Fruit fly (Drosophila melanogaster) whole organism, embryonic: ENCODE data around the gene klar.

ENCODE experiments used
- CG12769 ChIP-seq: fragments of 200-800 bp; sonication (Bioruptor generic); optimal IDR thresholded peaks from 2 replicates; lab custom pipeline; 2019; ENCODE audit warnings: missing biosample characterization, mild to moderate bottlenecking, missing genetic modification characterization, moderate library complexity
- Chrac-16 ChIP-seq: fragments of 200-800 bp; sonication (Bioruptor generic); optimal IDR thresholded peaks from 3 replicates; lab custom pipeline; 2016; ENCODE audit warnings: missing biosample characterization, missing genetic modification characterization
- Eip74EF ChIP-seq, 2 experiments: fragments of 200-800 bp in 1 of 2; fragments of >200 bp in 1 of 2; sonication (Bioruptor generic) in 1 of 2; optimal IDR thresholded peaks; 2 replicates each; lab custom pipeline; 2017 to 2019; ENCODE audit warnings: missing biosample characterization in 2 of 2, missing genetic modification characterization in 2 of 2, mild to moderate bottlenecking in 1 of 2, moderate library complexity in 1 of 2
- Hr78 ChIP-seq, 2 experiments: fragments of 200-800 bp in 1 of 2; fragments of >200 bp in 1 of 2; sonication (Bioruptor generic) in 1 of 2; optimal IDR thresholded peaks; 2 replicates each; lab custom pipeline; 2017 to 2019; ENCODE audit warnings: missing biosample characterization in 2 of 2, missing genetic modification characterization in 2 of 2, mild to moderate bottlenecking in 1 of 2, moderate library complexity in 1 of 2
- Mrtf ChIP-seq: fragments of 200-800 bp; sonication (Bioruptor generic); IDR thresholded peaks from 3 replicates; pipeline ENCODE4 v1.3.6; 2022; ENCODE audit warnings: missing biosample characterization, missing genetic modification characterization
- dimm ChIP-seq: fragments of 200-800 bp; sonication (Bioruptor generic); IDR thresholded peaks from 2 replicates; pipeline ENCODE4 v1.3.6; 2022; ENCODE audit warnings: missing biosample characterization, missing genetic modification characterization
- dmrt11E ChIP-seq: fragments of 200-800 bp; sonication (Bioruptor generic); optimal IDR thresholded peaks from 3 replicates; lab custom pipeline; 2018; ENCODE audit warnings: missing biosample characterization, mild to moderate bottlenecking, missing genetic modification characterization, moderate library complexity
- sr ChIP-seq: fragments of 200-800 bp; sonication (Bioruptor generic); IDR thresholded peaks from 3 replicates; pipeline ENCODE4 v1.3.6; 2022; ENCODE audit warnings: missing biosample characterization, missing genetic modification characterization

DNA sequence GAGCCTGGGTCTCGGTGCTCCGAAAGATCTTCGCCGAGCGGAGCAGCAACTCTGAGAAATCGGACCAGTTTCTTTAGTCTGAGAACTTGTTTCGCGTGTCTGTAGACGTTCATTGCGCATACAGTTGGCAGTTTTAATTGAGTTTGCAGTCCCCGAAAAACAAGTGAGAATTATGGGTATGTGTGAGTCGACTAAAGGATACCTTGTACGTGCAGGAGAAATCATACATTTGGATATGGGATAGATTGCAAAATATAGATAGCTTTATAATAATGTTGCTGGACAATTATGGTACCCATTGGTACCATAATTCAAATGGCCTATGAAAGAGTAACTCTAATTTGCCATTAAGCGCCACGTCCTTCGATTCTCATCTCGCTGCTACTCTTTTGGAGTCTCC, 12.0 kb upstream of the klar start:
- TF ChIP-seq CG12769 (tag; lab: Kevin White, UChicago) (no peak), dimm (GFP tag; lab: Robert Waterston, UW) (no peak), Eip74EF (GFP tag; optimal IDR thresholded peaks at IDR 0.05; lab: Kevin White, UChicago) (no peak), Chrac-16 (no peak), Mrtf (no peak), dmrt11E (tag; lab: Kevin White, UChicago) (no peak), Hr78 (GFP tag; optimal IDR thresholded peaks at IDR 0.05; lab: Kevin White, UChicago) (no peak), sr (GFP tag; lab: Robert Waterston, UW) (no peak)
